Worm (Caenorhabditis elegans) whole organism, young adult: ENCODE measurements around the gene bir-1.
A peak's percentile ranks its signal among the peaks of the same experiment; 100 is the strongest.

Source experiments
- B0336.3 ChIP-seq: fragments of 200-800 bp; sonication (Bioruptor generic); IDR thresholded peaks from 2 replicates; pipeline ENCODE4 v1.3.6; 2022; ENCODE audit warnings: missing genetic modification characterization, missing compliant biosample characterization
- C06A6.2 ChIP-seq: fragments of 200-800 bp; sonication (Bioruptor generic); conservative IDR thresholded peaks from 2 replicates; pipeline ENCODE4 v1.3.6; 2022; ENCODE audit warnings: missing genetic modification characterization, missing compliant biosample characterization
- F23B12.7 ChIP-seq: sonication (generic microtip); optimal IDR thresholded peaks from 2 replicates; lab custom pipeline; 2017; ENCODE audit warnings: missing genetic modification characterization, mild to moderate bottlenecking, missing compliant biosample characterization, antibody characterized with exemption, moderate library complexity; ENCODE audit not compliant: insufficient read depth
- F49E8.2 ChIP-seq: sonication (generic microtip); optimal IDR thresholded peaks from 3 replicates; lab custom pipeline; 2017; ENCODE audit warnings: missing genetic modification characterization, mild to moderate bottlenecking, missing compliant biosample characterization, antibody characterized with exemption, moderate library complexity; ENCODE audit not compliant: insufficient read depth
- F55B11.4 ChIP-seq: sonication (generic microtip); optimal IDR thresholded peaks from 2 replicates; lab custom pipeline; 2016; ENCODE audit warnings: missing compliant biosample characterization, missing genetic modification characterization, borderline replicate concordance; ENCODE audit not compliant: insufficient read depth
- K12H6.12 ChIP-seq: fragments of 200-800 bp; sonication (Bioruptor generic); optimal IDR thresholded peaks from 2 replicates; lab custom pipeline; 2018; ENCODE audit warnings: mild to moderate bottlenecking, missing genetic modification characterization, missing compliant biosample characterization
- Y53F4B.3 ChIP-seq: fragments of 200-800 bp; sonication (Bioruptor generic); IDR thresholded peaks from 2 replicates; pipeline ENCODE4 v1.3.6; 2022; ENCODE audit warnings: missing genetic modification reagents, missing genetic modification characterization, missing compliant biosample characterization
- Y67H2A.10 ChIP-seq: fragments of 200-800 bp; sonication (Bioruptor generic); conservative IDR thresholded peaks from 2 replicates; pipeline ENCODE4 v1.3.6; 2022; ENCODE audit warnings: missing genetic modification reagents, missing genetic modification characterization, missing compliant biosample characterization
- Y79H2A.3 ChIP-seq: fragments of 200-800 bp; sonication (Bioruptor generic); conservative IDR thresholded peaks from 2 replicates; pipeline ENCODE4 v1.3.6; 2022; ENCODE audit warnings: missing genetic modification reagents, missing genetic modification characterization, missing compliant biosample characterization
- ZK185.1 ChIP-seq: sonication (generic microtip); optimal IDR thresholded peaks from 2 replicates; lab custom pipeline; 2016; ENCODE audit warnings: mild to moderate bottlenecking, missing genetic modification characterization, missing compliant biosample characterization; ENCODE audit not compliant: poor library complexity, severe bottlenecking
- ama-1 ChIP-seq, 3 experiments: fragments of 150-350 bp in 1 of 3; sonication (generic microtip) in 2 of 3; optimal IDR thresholded peaks; 2 replicates each; lab custom pipeline; 2014 to 2018; ENCODE audit warnings: missing biosample characterization in 2 of 3, missing genetic modification characterization in 2 of 3, missing genetic modification reagents in 2 of 3
- aptf-3 ChIP-seq: fragments of 200-800 bp; sonication (Bioruptor generic); IDR thresholded peaks from 2 replicates; pipeline ENCODE4 v1.3.6; 2022; ENCODE audit warnings: missing genetic modification characterization, missing compliant biosample characterization
- athp-1 ChIP-seq: sonication (generic microtip); optimal IDR thresholded peaks from 2 replicates; lab custom pipeline; 2017; ENCODE audit warnings: mild to moderate bottlenecking, missing genetic modification characterization, missing compliant biosample characterization
- bed-2 ChIP-seq: fragments of 200-800 bp; sonication (Bioruptor generic); IDR thresholded peaks from 2 replicates; pipeline ENCODE4 v1.3.6; 2022; ENCODE audit warnings: missing genetic modification reagents, missing genetic modification characterization, missing compliant biosample characterization
- cebp-2 ChIP-seq: fragments of 200-800 bp; sonication (Bioruptor generic); IDR thresholded peaks from 2 replicates; pipeline ENCODE4 v1.3.6; 2022; ENCODE audit warnings: missing genetic modification characterization, missing compliant biosample characterization
- ceh-40 ChIP-seq: fragments of 200-800 bp; sonication (Bioruptor generic); IDR thresholded peaks from 2 replicates; pipeline ENCODE4 v1.3.6; 2022; ENCODE audit warnings: missing genetic modification characterization, missing compliant biosample characterization
- efl-1 ChIP-seq: fragments of 150-350 bp; optimal IDR thresholded peaks from 2 replicates; lab custom pipeline; 2014; ENCODE audit warnings: missing biosample characterization, missing genetic modification reagents, missing genetic modification characterization
- ets-4 ChIP-seq: fragments of 200-800 bp; sonication (Bioruptor generic); optimal IDR thresholded peaks from 2 replicates; lab custom pipeline; 2018; ENCODE audit warnings: mild to moderate bottlenecking, missing genetic modification characterization, missing compliant biosample characterization
- him-1 ChIP-seq: sonication (generic microtip); optimal IDR thresholded peaks from 2 replicates; lab custom pipeline; 2016; ENCODE audit warnings: missing genotype, missing genetic modification reagents, missing genetic modification characterization, missing compliant biosample characterization
- hlh-12 ChIP-seq: sonication (generic microtip); optimal IDR thresholded peaks from 2 replicates; lab custom pipeline; 2016; ENCODE audit warnings: missing genetic modification characterization, missing compliant biosample characterization
- hlh-26 ChIP-seq: fragments of 200-800 bp; sonication (Bioruptor generic); conservative IDR thresholded peaks from 2 replicates; pipeline ENCODE4 v1.3.6; 2022; ENCODE audit warnings: missing genetic modification reagents, missing genetic modification characterization, missing compliant biosample characterization
- hsf-1 ChIP-seq: fragments of 200-800 bp; sonication (Bioruptor generic); IDR thresholded peaks from 2 replicates; pipeline ENCODE4 v1.3.6; 2022; ENCODE audit warnings: missing genetic modification reagents, missing genetic modification characterization, missing compliant biosample characterization
- lsl-1 ChIP-seq: fragments of 200-800 bp; sonication (Bioruptor generic); optimal IDR thresholded peaks from 2 replicates; lab custom pipeline; 2018; ENCODE audit warnings: mild to moderate bottlenecking, missing genetic modification characterization, moderate library complexity, missing compliant biosample characterization
- madf-3 ChIP-seq: fragments of 200-800 bp; sonication (Bioruptor generic); IDR thresholded peaks from 2 replicates; pipeline ENCODE4 v1.3.6; 2022; ENCODE audit warnings: missing genetic modification reagents, missing genetic modification characterization, missing compliant biosample characterization
- madf-6 ChIP-seq: fragments of 200-800 bp; sonication (Bioruptor generic); IDR thresholded peaks from 2 replicates; pipeline ENCODE4 v1.3.6; 2022; ENCODE audit warnings: missing genetic modification reagents, missing genetic modification characterization, missing compliant biosample characterization
- mel-28 ChIP-seq: sonication (generic microtip); optimal IDR thresholded peaks from 2 replicates; lab custom pipeline; 2016; ENCODE audit warnings: borderline replicate concordance, mild to moderate bottlenecking, missing genetic modification characterization, missing compliant biosample characterization
- mxl-1 ChIP-seq: sonication (generic microtip); optimal IDR thresholded peaks from 2 replicates; lab custom pipeline; 2016; ENCODE audit warnings: missing genetic modification characterization, missing compliant biosample characterization
- nfyb-1 ChIP-seq: fragments of 200-800 bp; sonication (Bioruptor generic); IDR thresholded peaks from 2 replicates; pipeline ENCODE4 v1.3.6; 2022; ENCODE audit warnings: missing genetic modification reagents, missing genetic modification characterization, missing compliant biosample characterization
- nhr-120 ChIP-seq: fragments of 200-800 bp; sonication (Bioruptor generic); IDR thresholded peaks from 2 replicates; pipeline ENCODE4 v1.3.6; 2022; ENCODE audit warnings: missing genetic modification characterization, missing compliant biosample characterization
- nhr-179 ChIP-seq: sonication (generic microtip); optimal IDR thresholded peaks from 2 replicates; lab custom pipeline; 2016; ENCODE audit warnings: mild to moderate bottlenecking, missing genetic modification characterization, missing compliant biosample characterization
- nhr-90 ChIP-seq: sonication (generic microtip); optimal IDR thresholded peaks from 2 replicates; lab custom pipeline; 2016; ENCODE audit warnings: missing genotype, mild to moderate bottlenecking, missing genetic modification characterization, missing compliant biosample characterization
- pha-4 ChIP-seq: fragments of 150-350 bp; sonication (generic microtip); optimal IDR thresholded peaks from 2 replicates; lab custom pipeline; 2014; ENCODE audit warnings: missing biosample characterization, missing genetic modification reagents, missing genetic modification characterization
- rcor-1 ChIP-seq: fragments of 200-800 bp; sonication (Bioruptor generic); IDR thresholded peaks from 2 replicates; pipeline ENCODE4 v1.3.6; 2022; ENCODE audit warnings: missing genetic modification reagents, missing genetic modification characterization, missing compliant biosample characterization
- rec-8 ChIP-seq, 2 experiments: sonication (generic microtip); optimal IDR thresholded peaks; 2 replicates each; lab custom pipeline; 2016; ENCODE audit warnings: mild to moderate bottlenecking in 2 of 2, missing genetic modification characterization in 2 of 2, missing genetic modification reagents in 2 of 2, missing genotype in 2 of 2, missing biosample characterization in 1 of 2, missing compliant biosample characterization in 1 of 2, moderate library complexity in 1 of 2
- repo-1 ChIP-seq: sonication (generic microtip); optimal IDR thresholded peaks from 2 replicates; lab custom pipeline; 2017; ENCODE audit warnings: mild to moderate bottlenecking, missing genetic modification characterization, missing compliant biosample characterization
- sdz-38 ChIP-seq: sonication (generic microtip); optimal IDR thresholded peaks from 2 replicates; lab custom pipeline; 2016; ENCODE audit warnings: missing genotype, missing genetic modification characterization, missing compliant biosample characterization
- snpc-1.3 ChIP-seq: sonication (generic microtip); optimal IDR thresholded peaks from 2 replicates; lab custom pipeline; 2017; ENCODE audit warnings: missing genetic modification characterization, mild to moderate bottlenecking, missing compliant biosample characterization, antibody characterized with exemption, moderate library complexity, missing genotype, missing genetic modification reagents; ENCODE audit not compliant: insufficient read depth
- snpc-3.4 ChIP-seq: sonication (generic microtip); optimal IDR thresholded peaks from 2 replicates; lab custom pipeline; 2017; ENCODE audit warnings: missing genetic modification characterization, mild to moderate bottlenecking, missing compliant biosample characterization, antibody characterized with exemption, moderate library complexity, missing genotype, missing genetic modification reagents
- snpc-4 ChIP-seq, 5 experiments: fragments of 150-350 bp in 1 of 5; sonication (generic microtip) in 4 of 5; optimal IDR thresholded peaks; 2 replicates each; lab custom pipeline; 2014 to 2018; ENCODE audit warnings: missing genetic modification characterization in 5 of 5, missing biosample characterization in 3 of 5, antibody characterized with exemption in 2 of 5, mild to moderate bottlenecking in 2 of 5, missing compliant biosample characterization in 2 of 5, missing genotype in 2 of 5, moderate library complexity in 2 of 5, missing genetic modification reagents in 1 of 5
- somi-1 ChIP-seq: fragments of 200-800 bp; sonication (Bioruptor generic); optimal IDR thresholded peaks from 2 replicates; lab custom pipeline; 2018; ENCODE audit warnings: mild to moderate bottlenecking, missing genetic modification characterization, missing compliant biosample characterization
- sptf-2 ChIP-seq: fragments of 200-800 bp; sonication (Bioruptor generic); optimal IDR thresholded peaks from 2 replicates; lab custom pipeline; 2018; ENCODE audit warnings: mild to moderate bottlenecking, missing genetic modification characterization, missing compliant biosample characterization
- unc-130 ChIP-seq: sonication (generic microtip); optimal IDR thresholded peaks from 2 replicates; lab custom pipeline; 2016; ENCODE audit warnings: missing genetic modification reagents, missing genetic modification characterization, missing compliant biosample characterization
- unc-62 ChIP-seq: fragments of 150-350 bp; optimal IDR thresholded peaks from 2 replicates; lab custom pipeline; 2014; ENCODE audit warnings: missing biosample characterization, missing genetic modification reagents, missing genetic modification characterization
- xnd-1 ChIP-seq: sonication (generic microtip); optimal IDR thresholded peaks from 2 replicates; lab custom pipeline; 2016; ENCODE audit warnings: missing genotype, missing genetic modification reagents, missing genetic modification characterization, missing compliant biosample characterization
- ztf-18 ChIP-seq: sonication (generic microtip); optimal IDR thresholded peaks from 2 replicates; lab custom pipeline; 2016; ENCODE audit warnings: missing genotype, mild to moderate bottlenecking, missing genetic modification characterization, missing compliant biosample characterization
- ztf-22 ChIP-seq: fragments of 200-800 bp; sonication (Bioruptor generic); optimal IDR thresholded peaks from 2 replicates; lab custom pipeline; 2018; ENCODE audit warnings: mild to moderate bottlenecking, missing genetic modification characterization, moderate library complexity, missing compliant biosample characterization
- ztf-3 ChIP-seq: fragments of 200-800 bp; sonication (Bioruptor generic); optimal IDR thresholded peaks from 2 replicates; lab custom pipeline; 2018; ENCODE audit warnings: mild to moderate bottlenecking, missing genetic modification characterization, missing compliant biosample characterization

bir-1 gene

ce11 chrV:11610481-11610880 lies 33.8 kb upstream of the bir-1 start, which contains the start of gene sas-5 (continued):
- TF ChIP-seq xnd-1 (tag; lab: Kevin White, UChicago), result peak; percentile 72
- no peak for TF ChIP-seq snpc-1.3 (tag; lab: Kevin White, UChicago)
- peak; percentile 78 for TF ChIP-seq F23B12.7
- TF ChIP-seq athp-1 (tag; lab: Kevin White, UChicago), result peak; percentile 58
- no peak for TF ChIP-seq nhr-179 (tag; lab: Kevin White, UChicago)
- no peak for TF ChIP-seq somi-1 (GFP tag; lab: Kevin White, UChicago)
- no peak for TF ChIP-seq Y67H2A.10 (GFP tag; lab: Robert Waterston, UW)
- no peak for TF ChIP-seq sptf-2 (GFP tag; lab: Kevin White, UChicago)
- peak; percentile 67 for TF ChIP-seq ztf-18 (tag; lab: Kevin White, UChicago)
- TF ChIP-seq snpc-3.4 (tag; lab: Kevin White, UChicago), result peak; percentile 88
- TF ChIP-seq rec-8 (tag; optimal IDR thresholded peaks at IDR 0.05; lab: Kevin White, UChicago), result peak in 1 of 2 experiments; percentile 50
- peak; percentile 18 for TF ChIP-seq K12H6.12 (tag; lab: Kevin White, UChicago)
- peak; percentile 60 for TF ChIP-seq unc-130 (GFP tag; lab: Kevin White, UChicago)
- TF ChIP-seq mel-28 (tag; lab: Kevin White, UChicago), result no peak
- no peak for TF ChIP-seq madf-3 (GFP tag; lab: Robert Waterston, UW)
- TF ChIP-seq him-1 (tag; lab: Kevin White, UChicago), result peak; percentile 78
- TF ChIP-seq ets-4 (GFP tag; lab: Kevin White, UChicago), result no peak
- TF ChIP-seq madf-6, result peak; percentile 93
- TF ChIP-seq B0336.3 (GFP tag; lab: Robert Waterston, UW), result peak; percentile 82
- TF ChIP-seq Y79H2A.3 (GFP tag; lab: Robert Waterston, UW), result no peak
- TF ChIP-seq aptf-3 (GFP tag; lab: Robert Waterston, UW), result no peak
- no peak for TF ChIP-seq mxl-1
- no peak for TF ChIP-seq ztf-3 (GFP tag; lab: Kevin White, UChicago)
- TF ChIP-seq ceh-40, result no peak
- TF ChIP-seq pha-4 (tag; lab: Kevin White, UChicago), result no peak
- peak; percentile 92 for TF ChIP-seq efl-1
- TF ChIP-seq ama-1 (optimal IDR thresholded peaks at IDR 0.05; lab: Kevin White, UChicago), result no peak
- no peak for TF ChIP-seq ama-1 (GFP tag; optimal IDR thresholded peaks at IDR 0.05; lab: Kevin White, UChicago)
- no peak for TF ChIP-seq snpc-4 (GFP tag; optimal IDR thresholded peaks at IDR 0.05; lab: Kevin White, UChicago)
- TF ChIP-seq snpc-4 (tag; optimal IDR thresholded peaks at IDR 0.05; lab: Kevin White, UChicago), result peak in 3 of 4 experiments; percentile 70 to 77 (median 76)
- TF ChIP-seq lsl-1, result peak; percentile 67
- TF ChIP-seq nhr-90, result peak; percentile 9
- no peak for TF ChIP-seq unc-62 (GFP tag; lab: Kevin White, UChicago)
- no peak for TF ChIP-seq Y53F4B.3
- peak; percentile 77 for TF ChIP-seq rcor-1 (GFP tag; lab: Robert Waterston, UW)
- TF ChIP-seq nhr-120 (GFP tag; lab: Robert Waterston, UW), result no peak
- no peak for TF ChIP-seq repo-1
- TF ChIP-seq ZK185.1, result peak; percentile 73
- no peak for TF ChIP-seq cebp-2 (GFP tag; lab: Robert Waterston, UW)
- no peak for TF ChIP-seq sdz-38
- TF ChIP-seq hsf-1 (GFP tag; lab: Robert Waterston, UW), result peak; percentile 43; the same call in 1 of the 2 replicates
- TF ChIP-seq nfyb-1 (GFP tag; lab: Robert Waterston, UW), result 0 out of 2 replicates have a peak, but pooled peaks have one; percentile 31
- TF ChIP-seq F55B11.4 (tag; lab: Kevin White, UChicago), result no peak
- TF ChIP-seq hlh-12 (tag; lab: Kevin White, UChicago), result no peak
- no peak for TF ChIP-seq ztf-22 (GFP tag; lab: Kevin White, UChicago)
- TF ChIP-seq C06A6.2 (GFP tag; lab: Robert Waterston, UW), result 0 out of 2 replicates have a peak, but pooled peaks have one; percentile 51
- no peak for TF ChIP-seq hlh-26 (GFP tag; lab: Robert Waterston, UW)
- no peak for TF ChIP-seq bed-2 (GFP tag; lab: Robert Waterston, UW)
- TF ChIP-seq F49E8.2 (tag; lab: Kevin White, UChicago), result no peak
